Worm (Caenorhabditis elegans) whole organism, mixed stage, embryonic: Measurements from ENCODE around the gene abhd-3.1.

Experiments used
- mep-1 ChIP-seq: fragments of 150-350 bp; optimal IDR thresholded peaks from 2 replicates; lab custom pipeline; 2017; ENCODE audit warnings: missing biosample characterization, missing genetic modification reagents, missing genetic modification characterization, inconsistent platforms
- nhr-237 ChIP-seq: fragments of 150-350 bp; optimal IDR thresholded peaks from 2 replicates; lab custom pipeline; 2014; ENCODE audit warnings: missing biosample characterization, missing genetic modification characterization
- nhr-28 ChIP-seq: fragments of 150-350 bp; optimal IDR thresholded peaks from 2 replicates; lab custom pipeline; 2014; ENCODE audit warnings: missing biosample characterization, missing genetic modification characterization
- nhr-76 ChIP-seq: sonication (generic microtip); optimal IDR thresholded peaks from 2 replicates; lab custom pipeline; 2017; ENCODE audit warnings: missing biosample characterization, missing genetic modification characterization
- pha-4 ChIP-seq: fragments of 150-350 bp; optimal IDR thresholded peaks from 2 replicates; lab custom pipeline; 2018; ENCODE audit warnings: missing biosample characterization, missing genetic modification reagents, missing genetic modification characterization
- snpc-4 ChIP-seq: fragments of 150-350 bp; optimal IDR thresholded peaks from 2 replicates; lab custom pipeline; 2014; ENCODE audit warnings: missing biosample characterization, missing genetic modification characterization
- unc-39 ChIP-seq: fragments of 150-350 bp; optimal IDR thresholded peaks from 2 replicates; lab custom pipeline; 2014; ENCODE audit warnings: missing biosample characterization, missing genetic modification characterization
- unc-62 ChIP-seq: fragments of 150-350 bp; optimal IDR thresholded peaks from 2 replicates; lab custom pipeline; 2014; ENCODE audit warnings: missing biosample characterization, missing genetic modification reagents, missing genetic modification characterization
- ztf-11 ChIP-seq: fragments of 150-350 bp; optimal IDR thresholded peaks from 2 replicates; lab custom pipeline; 2014; ENCODE audit warnings: missing biosample characterization, missing genetic modification characterization

DNA sequence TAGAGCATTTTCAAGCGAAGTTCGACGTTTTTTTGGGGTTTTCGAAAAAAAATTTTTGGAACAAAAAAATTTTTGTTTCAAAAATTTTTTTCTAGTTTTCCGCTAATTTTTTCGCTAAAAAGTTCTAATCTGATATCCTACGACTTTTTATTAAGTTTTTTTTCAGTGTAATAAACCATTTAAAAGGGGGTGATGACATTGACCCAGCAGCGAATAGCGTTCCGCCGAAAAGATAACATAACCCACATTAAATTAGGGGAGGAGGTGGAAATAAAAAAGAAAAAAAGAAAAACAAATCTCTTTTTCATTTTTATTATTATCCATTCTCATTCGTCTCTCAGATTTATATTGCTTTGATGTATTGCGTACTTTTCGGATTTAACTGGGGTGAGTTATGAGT lies 52.2 kb downstream of the abhd-3.1 start, which contains the start of gene Y60A3A.23:
- TF ChIP-seq unc-39 (tag; lab: Kevin White, UChicago) = no peak
- no peak for TF ChIP-seq nhr-237 (tag; lab: Kevin White, UChicago)
- TF ChIP-seq nhr-28 (tag; lab: Kevin White, UChicago) = no peak
- no peak for TF ChIP-seq unc-62
- no peak for TF ChIP-seq snpc-4 (tag; lab: Kevin White, UChicago)
- TF ChIP-seq ztf-11 (tag; lab: Kevin White, UChicago) = no peak
- TF ChIP-seq mep-1 (tag; lab: Kevin White, UChicago) = no peak
- no peak for TF ChIP-seq nhr-76 (tag; lab: Kevin White, UChicago)
- TF ChIP-seq pha-4 (tag; lab: Kevin White, UChicago) = no peak
